Fruit fly (Drosophila melanogaster) whole organism, embryonic: Measurements from ENCODE around the gene Hand.

Experiments used
- Asciz ChIP-seq: fragments of 200-800 bp; sonication (Bioruptor generic); optimal IDR thresholded peaks from 2 replicates; lab custom pipeline; 2017; ENCODE audit warnings: missing biosample characterization, mild to moderate bottlenecking, missing genetic modification characterization, missing genetic modification reagents
- Bgb ChIP-seq: fragments of 200-800 bp; sonication (Bioruptor generic); IDR thresholded peaks from 2 replicates; pipeline ENCODE4 v1.3.6; 2022; ENCODE audit warnings: missing biosample characterization, missing genetic modification characterization; ENCODE audit not compliant: partially characterized antibody
- CG10267 ChIP-seq: fragments of 200-800 bp; sonication (Bioruptor generic); optimal IDR thresholded peaks from 2 replicates; lab custom pipeline; 2018; ENCODE audit warnings: missing biosample characterization, mild to moderate bottlenecking, missing genetic modification characterization, moderate library complexity
- CG13287 ChIP-seq: fragments of 200-800 bp; sonication (Bioruptor generic); IDR thresholded peaks from 2 replicates; pipeline ENCODE4 v1.3.6; 2022; ENCODE audit warnings: missing biosample characterization, missing genetic modification characterization; ENCODE audit not compliant: partially characterized antibody
- CG13296 ChIP-seq: fragments of 200-800 bp; sonication (Bioruptor generic); optimal IDR thresholded peaks from 3 replicates; lab custom pipeline; 2018; ENCODE audit warnings: missing biosample characterization, mild to moderate bottlenecking, missing genetic modification characterization
- CG13624 ChIP-seq: fragments of 200-800 bp; sonication (Bioruptor generic); optimal IDR thresholded peaks from 2 replicates; lab custom pipeline; 2016; ENCODE audit warnings: missing biosample characterization, missing genetic modification characterization
- CG14441 ChIP-seq: fragments of 200-800 bp; sonication (Bioruptor generic); IDR thresholded peaks from 2 replicates; pipeline ENCODE4 v1.3.6; 2022; ENCODE audit warnings: missing biosample characterization, missing genetic modification characterization
- CG14860 ChIP-seq: fragments of 200-800 bp; sonication (Bioruptor generic); IDR thresholded peaks from 3 replicates; pipeline ENCODE4 v1.3.6; 2022; ENCODE audit warnings: missing biosample characterization, missing genetic modification characterization; ENCODE audit not compliant: partially characterized antibody
- CG15514 ChIP-seq: fragments of 200-800 bp; sonication (Bioruptor generic); optimal IDR thresholded peaks from 3 replicates; lab custom pipeline; 2017; ENCODE audit warnings: missing biosample characterization, missing genetic modification characterization, mild to moderate bottlenecking, moderate library complexity, missing genetic modification reagents
- CG15601 ChIP-seq: fragments of 200-800 bp; sonication (Bioruptor generic); optimal IDR thresholded peaks from 3 replicates; lab custom pipeline; 2019; ENCODE audit warnings: missing biosample characterization, mild to moderate bottlenecking, missing genetic modification characterization, moderate library complexity
- CG1603 ChIP-seq: fragments of 200-800 bp; sonication (Bioruptor generic); optimal IDR thresholded peaks from 2 replicates; lab custom pipeline; 2019; ENCODE audit warnings: missing biosample characterization, mild to moderate bottlenecking, missing genetic modification characterization, moderate library complexity
- CG16813 ChIP-seq: fragments of 200-800 bp; sonication (Bioruptor generic); IDR thresholded peaks from 3 replicates; pipeline ENCODE4 v1.3.6; 2022; ENCODE audit warnings: missing biosample characterization, missing genetic modification characterization; ENCODE audit not compliant: partially characterized antibody
- CG1792 ChIP-seq: fragments of 200-800 bp; sonication (Bioruptor generic); optimal IDR thresholded peaks from 2 replicates; lab custom pipeline; 2016; ENCODE audit warnings: missing biosample characterization, missing genetic modification characterization
- CG34376 ChIP-seq: fragments of 200-800 bp; sonication (Bioruptor generic); optimal IDR thresholded peaks from 2 replicates; lab custom pipeline; 2018; ENCODE audit warnings: missing biosample characterization, mild to moderate bottlenecking, missing genetic modification characterization
- CG3847 ChIP-seq: fragments of 200-800 bp; sonication (Bioruptor generic); IDR thresholded peaks from 2 replicates; pipeline ENCODE4 v1.3.6; 2022; ENCODE audit warnings: missing biosample characterization, missing genetic modification characterization
- CG42726 ChIP-seq: fragments of 200-800 bp; sonication (Bioruptor generic); IDR thresholded peaks from 2 replicates; pipeline ENCODE4 v1.3.6; 2022; ENCODE audit warnings: missing biosample characterization, missing genetic modification characterization; ENCODE audit not compliant: partially characterized antibody
- CG8388 ChIP-seq: fragments of 200-800 bp; sonication (Bioruptor generic); optimal IDR thresholded peaks from 2 replicates; lab custom pipeline; 2019; ENCODE audit warnings: missing biosample characterization, mild to moderate bottlenecking, missing genetic modification characterization, moderate library complexity
- CG9437 ChIP-seq: fragments of 200-800 bp; sonication (Bioruptor generic); optimal IDR thresholded peaks from 2 replicates; lab custom pipeline; 2018; ENCODE audit warnings: missing biosample characterization, mild to moderate bottlenecking, missing genetic modification characterization
- Dll ChIP-seq: fragments of 200-800 bp; sonication (Bioruptor generic); IDR thresholded peaks from 4 replicates; pipeline ENCODE4 v1.3.6; 2022; ENCODE audit warnings: missing biosample characterization, missing genetic modification characterization; ENCODE audit not compliant: partially characterized antibody
- Dref ChIP-seq: fragments of 200-800 bp; sonication (Bioruptor generic); IDR thresholded peaks from 2 replicates; pipeline ENCODE4 v1.3.6; 2022; ENCODE audit warnings: missing biosample characterization, missing genetic modification characterization
- HLH4C ChIP-seq: fragments of 200-800 bp; sonication (Bioruptor generic); IDR thresholded peaks from 3 replicates; pipeline ENCODE4 v1.3.6; 2022; ENCODE audit warnings: missing biosample characterization, missing genetic modification characterization; ENCODE audit not compliant: partially characterized antibody
- HmgZ ChIP-seq: fragments of 200-800 bp; sonication (Bioruptor generic); optimal IDR thresholded peaks from 2 replicates; lab custom pipeline; 2018; ENCODE audit warnings: missing biosample characterization, mild to moderate bottlenecking, missing genetic modification characterization
- MESR4 ChIP-seq: fragments of 200-800 bp; sonication (Bioruptor generic); optimal IDR thresholded peaks from 2 replicates; lab custom pipeline; 2018; ENCODE audit warnings: missing biosample characterization, mild to moderate bottlenecking, missing genetic modification characterization, moderate library complexity
- Mrtf ChIP-seq: fragments of 200-800 bp; sonication (Bioruptor generic); IDR thresholded peaks from 3 replicates; pipeline ENCODE4 v1.3.6; 2022; ENCODE audit warnings: missing biosample characterization, missing genetic modification characterization
- Neu2 ChIP-seq: fragments of 200-800 bp; sonication (Bioruptor generic); optimal IDR thresholded peaks from 3 replicates; lab custom pipeline; 2016; ENCODE audit warnings: missing biosample characterization, missing genetic modification characterization, borderline replicate concordance
- Opbp ChIP-seq: fragments of 200-800 bp; sonication (Bioruptor generic); IDR thresholded peaks from 3 replicates; pipeline ENCODE4 v1.3.6; 2022; ENCODE audit warnings: missing biosample characterization, missing genetic modification characterization; ENCODE audit not compliant: partially characterized antibody
- Poxn ChIP-seq: fragments of 200-800 bp; sonication (Bioruptor generic); IDR thresholded peaks from 2 replicates; pipeline ENCODE4 v1.3.6; 2022; ENCODE audit warnings: missing biosample characterization, missing genetic modification characterization
- Scr ChIP-seq: fragments of 200-800 bp; sonication (Bioruptor generic); IDR thresholded peaks from 2 replicates; pipeline ENCODE4 v1.3.6; 2022; ENCODE audit warnings: missing biosample characterization, missing genetic modification characterization; ENCODE audit not compliant: partially characterized antibody
- ab ChIP-seq: fragments of 200-800 bp; sonication (Bioruptor generic); optimal IDR thresholded peaks from 2 replicates; lab custom pipeline; 2016; ENCODE audit warnings: missing biosample characterization, missing genetic modification characterization
- aop ChIP-seq: fragments of 200-800 bp; sonication (Bioruptor generic); IDR thresholded peaks from 2 replicates; pipeline ENCODE4 v1.3.6; 2022; ENCODE audit warnings: missing biosample characterization, missing genetic modification characterization
- ato ChIP-seq: fragments of 200-800 bp; sonication (Bioruptor generic); IDR thresholded peaks from 2 replicates; pipeline ENCODE4 v1.3.6; 2022; ENCODE audit warnings: missing biosample characterization, missing genetic modification characterization; ENCODE audit not compliant: partially characterized antibody
- bbx ChIP-seq: fragments of 200-800 bp; sonication (Bioruptor generic); IDR thresholded peaks from 2 replicates; pipeline ENCODE4 v1.3.6; 2022; ENCODE audit warnings: missing biosample characterization, missing genetic modification characterization; ENCODE audit not compliant: partially characterized antibody
- chm ChIP-seq: fragments of 200-800 bp; sonication (Bioruptor generic); IDR thresholded peaks from 2 replicates; pipeline ENCODE4 v1.3.6; 2022; ENCODE audit warnings: missing biosample characterization, missing genetic modification characterization
- crp ChIP-seq, 2 experiments: fragments of 200-800 bp; sonication (Bioruptor generic); optimal IDR thresholded peaks; 2 replicates in 1 of 2; 3 replicates in 1 of 2; lab custom pipeline; 2017; ENCODE audit warnings: missing biosample characterization in 2 of 2, missing genetic modification characterization in 2 of 2, mild to moderate bottlenecking in 1 of 2, moderate library complexity in 1 of 2
- danr ChIP-seq: fragments of 200-800 bp; sonication (Bioruptor generic); IDR thresholded peaks from 2 replicates; pipeline ENCODE4 v1.3.6; 2022; ENCODE audit warnings: missing biosample characterization, missing genetic modification characterization
- dmrt99B ChIP-seq: fragments of 200-800 bp; sonication (Bioruptor generic); optimal IDR thresholded peaks from 2 replicates; lab custom pipeline; 2018; ENCODE audit warnings: missing biosample characterization, mild to moderate bottlenecking, missing genetic modification characterization, moderate library complexity
- fd102C ChIP-seq: fragments of 200-800 bp; sonication (Bioruptor generic); optimal IDR thresholded peaks from 2 replicates; lab custom pipeline; 2018; ENCODE audit warnings: missing biosample characterization, mild to moderate bottlenecking, missing genetic modification characterization, moderate library complexity
- knrl ChIP-seq: fragments of 200-800 bp; sonication (Bioruptor generic); IDR thresholded peaks from 3 replicates; pipeline ENCODE4 v1.3.6; 2022; ENCODE audit warnings: missing biosample characterization, missing genetic modification characterization; ENCODE audit not compliant: partially characterized antibody
- pfk ChIP-seq: fragments of 200-800 bp; sonication (Bioruptor generic); optimal IDR thresholded peaks from 2 replicates; lab custom pipeline; 2018; ENCODE audit warnings: missing biosample characterization, mild to moderate bottlenecking, missing genetic modification characterization, moderate library complexity
- phol ChIP-seq: fragments of 200-800 bp; sonication (Bioruptor generic); optimal IDR thresholded peaks from 3 replicates; lab custom pipeline; 2018; ENCODE audit warnings: missing biosample characterization, mild to moderate bottlenecking, missing genetic modification characterization, moderate library complexity
- row ChIP-seq: fragments of 200-800 bp; sonication (Bioruptor generic); IDR thresholded peaks from 3 replicates; pipeline ENCODE4 v1.3.6; 2022; ENCODE audit warnings: missing biosample characterization, missing genetic modification characterization
- sna ChIP-seq: fragments of 200-800 bp; sonication (Bioruptor generic); IDR thresholded peaks from 2 replicates; pipeline ENCODE4 v1.3.6; 2022; ENCODE audit warnings: missing biosample characterization, missing genetic modification characterization; ENCODE audit not compliant: partially characterized antibody
- sob ChIP-seq: fragments of 200-800 bp; sonication (Bioruptor generic); IDR thresholded peaks from 2 replicates; pipeline ENCODE4 v1.3.6; 2022; ENCODE audit warnings: missing biosample characterization, missing genetic modification characterization
- zfh1 ChIP-seq: fragments of 200-800 bp; sonication (Bioruptor generic); IDR thresholded peaks from 3 replicates; pipeline ENCODE4 v1.3.6; 2022; ENCODE audit warnings: missing biosample characterization, missing genetic modification characterization

Hand gene

dm6 chr2L:10344029-10344606 lies 48.9 kb upstream of the Hand start, which contains the start of gene Frmd5 (continued):
- TF ChIP-seq Dll (GFP tag; lab: Robert Waterston, UW) (peak; percentile 66; the same call in 2 of the 4 replicates), CG1603 (tag; lab: Kevin White, UChicago) (peak; percentile 5), bbx (peak; percentile 37; the same call in 1 of the 2 replicates), crp (GFP tag; optimal IDR thresholded peaks at IDR 0.05; lab: Kevin White, UChicago) (peak in 1 of 2 experiments; percentile 54), Asciz (GFP tag; lab: Kevin White, UChicago) (no peak), CG8388 (GFP tag; lab: Kevin White, UChicago) (peak; percentile 5), CG3847 (GFP tag; lab: Robert Waterston, UW) (no peak), MESR4 (GFP tag; lab: Kevin White, UChicago) (peak; percentile 6), CG13287 (peak; percentile 62), Opbp (peak; percentile 67; the same call in 2 of the 3 replicates), knrl (GFP tag; lab: Robert Waterston, UW) (0 out of 3 replicates have a peak, but pooled peaks have one; percentile 25), HLH4C (GFP tag; lab: Robert Waterston, UW) (peak; percentile 62), ato (0 out of 2 replicates have a peak, but pooled peaks have one; percentile 29), Scr (GFP tag; lab: Robert Waterston, UW) (peak; percentile 54), CG42726 (GFP tag; lab: Robert Waterston, UW) (no peak), Neu2 (GFP tag; lab: Kevin White, UChicago) (peak; percentile 62), ab (GFP tag; lab: Kevin White, UChicago) (no peak), sna (GFP tag; lab: Robert Waterston, UW) (peak; percentile 44; the same call in 1 of the 2 replicates), CG16813 (peak; percentile 63; the same call in 1 of the 3 replicates)

dm6 chr2L:10342471-10342870 lies 47.3 kb upstream of the Hand start, which contains the start of gene Sps2:
Gene Sps2, plus strand, starts transcription at chr2L:10342594.
- peak; percentile 30 for TF ChIP-seq CG15601 (tag; lab: Kevin White, UChicago)
- 0 out of 3 replicates have a peak, but pooled peaks have one; percentile 13 for TF ChIP-seq zfh1 (GFP tag; lab: Robert Waterston, UW)
- TF ChIP-seq Poxn (GFP tag; lab: Robert Waterston, UW), result no peak
- TF ChIP-seq HmgZ (tag; lab: Kevin White, UChicago), result peak; percentile 23
- TF ChIP-seq Mrtf (GFP tag; lab: Robert Waterston, UW), result no peak
- peak; percentile 72 for TF ChIP-seq Dref (GFP tag; lab: Robert Waterston, UW)
- TF ChIP-seq danr (GFP tag; lab: Robert Waterston, UW), result no peak
- TF ChIP-seq dmrt99B, result no peak
- TF ChIP-seq phol, result peak; percentile 42
- peak; percentile 20; the same call in 1 of the 2 replicates for TF ChIP-seq CG42726 (GFP tag; lab: Robert Waterston, UW)
- peak; percentile 82 for TF ChIP-seq Dll (GFP tag; lab: Robert Waterston, UW)
- peak; percentile 18 for TF ChIP-seq CG13296 (GFP tag; lab: Kevin White, UChicago)
- TF ChIP-seq chm (GFP tag; lab: Robert Waterston, UW), result no peak
- TF ChIP-seq CG14441 (GFP tag; lab: Robert Waterston, UW), result peak; percentile 37; the same call in 1 of the 2 replicates
- no peak for TF ChIP-seq fd102C (GFP tag; lab: Kevin White, UChicago)
- TF ChIP-seq pfk (GFP tag; lab: Kevin White, UChicago), result peak; percentile 44
- TF ChIP-seq crp (GFP tag; optimal IDR thresholded peaks at IDR 0.05; lab: Kevin White, UChicago), result peak; percentile 82 to 96
- no peak for TF ChIP-seq aop (GFP tag; lab: Robert Waterston, UW)
- TF ChIP-seq CG9437, result no peak
- TF ChIP-seq CG10267 (tag; lab: Kevin White, UChicago), result peak; percentile 19
- TF ChIP-seq CG1603 (tag; lab: Kevin White, UChicago), result peak; percentile 35
- peak; percentile 30 for TF ChIP-seq CG13624
- TF ChIP-seq CG1792 (GFP tag; lab: Kevin White, UChicago), result no peak
- TF ChIP-seq CG14860 (GFP tag; lab: Robert Waterston, UW), result peak; percentile 40; the same call in 1 of the 3 replicates
- TF ChIP-seq sob (GFP tag; lab: Robert Waterston, UW), result 0 out of 2 replicates have a peak, but pooled peaks have one; percentile 30
- peak; percentile 82 for TF ChIP-seq Scr (GFP tag; lab: Robert Waterston, UW)
- TF ChIP-seq row, result peak; percentile 77
- peak; percentile 52 for TF ChIP-seq CG34376 (GFP tag; lab: Kevin White, UChicago)
- TF ChIP-seq CG15514 (GFP tag; lab: Kevin White, UChicago), result peak; percentile 51
- TF ChIP-seq Bgb (GFP tag; lab: Robert Waterston, UW), result peak; percentile 59; the same call in 1 of the 2 replicates
- TF ChIP-seq sna (GFP tag; lab: Robert Waterston, UW), result peak; percentile 66
